Worm (Caenorhabditis elegans): ENCODE data around the gene K08E4.8.

Gene K08E4.8

DNA sequence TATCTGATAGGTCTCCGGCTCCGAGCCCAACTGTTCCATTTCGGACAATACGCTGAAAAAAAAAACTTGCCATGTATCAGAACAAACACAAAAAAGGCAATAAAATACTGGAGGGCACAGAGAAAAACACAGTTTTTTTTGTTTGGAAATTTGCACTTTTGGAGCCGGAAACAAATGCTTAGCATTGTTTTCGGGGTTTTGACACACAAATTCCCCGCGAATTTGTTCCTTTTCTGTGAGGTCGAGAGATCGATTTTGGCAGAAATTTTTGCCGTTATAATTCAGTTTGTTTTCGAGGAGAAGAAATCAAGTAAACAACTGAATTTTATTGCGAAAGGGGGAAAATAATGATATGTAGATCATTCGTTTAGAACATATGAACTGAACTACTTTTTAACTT is 4.5 kb downstream of the K08E4.8 start, which contains the start of gene K08E4.2:
TSS of gene K08E4.2 (minus strand) at position 54 of the 400 bp plus-strand sequence.
- TF ChIP-seq dmd-6 (GFP tag; IDR thresholded peaks at IDR 0.05) (no peak), ceh-28 (tag; optimal IDR thresholded peaks at IDR 0.05) (no peak), vab-7 (GFP tag; IDR thresholded peaks at IDR 0.05) (no peak), egl-27 (tag; optimal IDR thresholded peaks at IDR 0.05) (no peak), unc-39 (tag; optimal IDR thresholded peaks at IDR 0.05) (no peak), F44E2.7 (GFP tag; IDR thresholded peaks at IDR 0.05) (no peak), nhr-41 (GFP tag; IDR thresholded peaks at IDR 0.05) (no peak), nhr-48 (tag; optimal IDR thresholded peaks at IDR 0.05) (no peak), ctbp-1 (GFP tag; IDR thresholded peaks at IDR 0.05) (no peak), ceh-32 (tag; optimal IDR thresholded peaks at IDR 0.05; ENCODE audit: poor library complexity) (no peak), ceh-62 (tag; optimal IDR thresholded peaks at IDR 0.05) (no peak), daf-19 (GFP tag; conservative IDR thresholded peaks at IDR 0.05) (no peak)

ce11 chrIV:12052461-12052860 is 8.7 kb downstream of the K08E4.8 start:
- TF ChIP-seq zfp-2 (tag; optimal IDR thresholded peaks at IDR 0.05), result no peak
- TF ChIP-seq aha-1 (tag), result peak; percentile 96
- no peak for TF ChIP-seq dmd-8 (GFP tag; IDR thresholded peaks at IDR 0.05)
- no peak for TF ChIP-seq lin-29 (GFP tag; IDR thresholded peaks at IDR 0.05)
- TF ChIP-seq egl-27 (tag; optimal IDR thresholded peaks at IDR 0.05), result no peak
- TF ChIP-seq hif-1 (tag; optimal IDR thresholded peaks at IDR 0.05), result no peak
- no peak for TF ChIP-seq attf-4 (tag; optimal IDR thresholded peaks at IDR 0.05)

ce11 chrIV:12051049-12051792 is 9.9 kb downstream of the K08E4.8 start, which contains the start of the genes bre-5 and spt-5:
Gene bre-5 (minus strand): TSS chrIV:12051215.
Gene spt-5 (plus strand): TSS chrIV:12051491.
- peak; percentile 6 for TF ChIP-seq hlh-30 (tag; optimal IDR thresholded peaks at IDR 0.05; ENCODE audit: insufficient read depth)
- peak; percentile 59 for TF ChIP-seq ceh-28 (tag; optimal IDR thresholded peaks at IDR 0.05)
- no peak for TF ChIP-seq unc-39 (tag; optimal IDR thresholded peaks at IDR 0.05)
- TF ChIP-seq mes-2 (tag; optimal IDR thresholded peaks at IDR 0.05; ENCODE audit: poor library complexity, severe bottlenecking), result peak; percentile 65
- TF ChIP-seq dpl-1 (GFP tag; optimal IDR thresholded peaks at IDR 0.05), result peak; percentile 29
- TF ChIP-seq unc-62 (GFP tag; optimal IDR thresholded peaks at IDR 0.05 in 1 of 2), result peak in 1 of 2 experiments; percentile 8
- TF ChIP-seq unc-62 (tag; optimal IDR thresholded peaks at IDR 0.05), result no peak
- TF ChIP-seq lsy-2 (tag; optimal IDR thresholded peaks at IDR 0.05), result peak in 1 of 2 experiments; percentile 56
- TF ChIP-seq nhr-11 (tag; optimal IDR thresholded peaks at IDR 0.05), result no peak
- TF ChIP-seq sdz-12 (GFP tag; optimal IDR thresholded peaks at IDR 0.05), result no peak

DNA sequence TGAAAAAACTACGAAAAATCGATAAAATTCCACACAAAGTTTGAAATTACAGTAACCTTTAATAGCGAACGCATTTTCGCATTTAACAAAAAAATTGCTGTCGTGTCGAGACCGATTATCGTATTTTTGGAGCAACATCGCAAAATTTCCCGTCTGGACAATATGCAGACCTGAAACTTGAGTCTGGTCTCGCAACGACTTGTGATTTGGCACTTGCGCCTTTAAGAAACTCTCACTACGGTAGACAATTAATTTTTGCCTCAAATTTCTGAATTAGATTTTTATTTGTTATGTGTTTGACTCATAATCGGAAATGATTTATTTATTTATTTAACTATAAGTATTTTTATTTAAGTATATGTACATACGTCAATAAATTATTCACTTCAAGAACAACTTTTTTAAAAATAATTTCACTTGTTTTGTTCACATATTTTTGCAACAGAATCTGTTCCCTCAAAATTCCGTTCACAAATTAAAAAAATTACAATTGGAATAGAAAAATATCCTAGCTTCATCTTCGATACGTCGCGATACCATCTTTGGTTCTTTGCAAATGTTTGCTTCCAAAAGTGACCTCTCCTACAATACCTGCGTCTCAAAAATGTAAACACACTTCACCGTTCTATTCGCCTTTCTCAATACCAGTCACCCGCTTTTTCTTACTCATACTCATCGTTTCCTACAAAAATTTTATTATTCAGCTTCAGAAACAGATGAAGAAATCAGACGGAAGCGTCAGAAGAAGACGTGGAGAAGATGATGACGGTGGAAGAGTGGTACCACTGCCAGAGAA is 13.4 kb downstream of the K08E4.8 start, which contains the start of gene T12G3.4:
TSS of gene T12G3.4 (plus strand) at position 705 of the 796 bp plus-strand sequence.
- TF ChIP-seq php-3 (GFP tag; IDR thresholded peaks at IDR 0.05) (no peak), pha-4 (GFP tag; IDR thresholded peaks at IDR 0.05) (no peak), pha-4 (tag; optimal IDR thresholded peaks at IDR 0.05) (peak; percentile 68), Y48G9A.11 (GFP tag; IDR thresholded peaks at IDR 0.05) (no peak), T20F7.1 (GFP tag; optimal IDR thresholded peaks at IDR 0.05) (no peak)
